Fruit fly (Drosophila melanogaster) whole organism, pupa: ENCODE data around the gene Reg-2.

Experiments used
- CG14655 ChIP-seq: fragments of 200-800 bp; sonication (Bioruptor generic); optimal IDR thresholded peaks from 3 replicates; lab custom pipeline; 2017; ENCODE audit warnings: mild to moderate bottlenecking, missing biosample characterization, missing genetic modification reagents, missing genetic modification characterization
- CG15710 ChIP-seq: fragments of 200-800 bp; sonication (Bioruptor generic); optimal IDR thresholded peaks from 2 replicates; lab custom pipeline; 2018; ENCODE audit warnings: missing biosample characterization, mild to moderate bottlenecking, missing genetic modification characterization, moderate library complexity
- CG32121 ChIP-seq: fragments of 200-800 bp; sonication (Bioruptor generic); IDR thresholded peaks from 2 replicates; pipeline ENCODE4 v1.3.6; 2022; ENCODE audit warnings: missing biosample characterization, missing genetic modification characterization
- Ets98B ChIP-seq: fragments of 200-800 bp; sonication (Bioruptor generic); IDR thresholded peaks from 2 replicates; pipeline ENCODE4 v1.3.6; 2022; ENCODE audit warnings: missing biosample characterization, missing genetic modification characterization

DNA sequence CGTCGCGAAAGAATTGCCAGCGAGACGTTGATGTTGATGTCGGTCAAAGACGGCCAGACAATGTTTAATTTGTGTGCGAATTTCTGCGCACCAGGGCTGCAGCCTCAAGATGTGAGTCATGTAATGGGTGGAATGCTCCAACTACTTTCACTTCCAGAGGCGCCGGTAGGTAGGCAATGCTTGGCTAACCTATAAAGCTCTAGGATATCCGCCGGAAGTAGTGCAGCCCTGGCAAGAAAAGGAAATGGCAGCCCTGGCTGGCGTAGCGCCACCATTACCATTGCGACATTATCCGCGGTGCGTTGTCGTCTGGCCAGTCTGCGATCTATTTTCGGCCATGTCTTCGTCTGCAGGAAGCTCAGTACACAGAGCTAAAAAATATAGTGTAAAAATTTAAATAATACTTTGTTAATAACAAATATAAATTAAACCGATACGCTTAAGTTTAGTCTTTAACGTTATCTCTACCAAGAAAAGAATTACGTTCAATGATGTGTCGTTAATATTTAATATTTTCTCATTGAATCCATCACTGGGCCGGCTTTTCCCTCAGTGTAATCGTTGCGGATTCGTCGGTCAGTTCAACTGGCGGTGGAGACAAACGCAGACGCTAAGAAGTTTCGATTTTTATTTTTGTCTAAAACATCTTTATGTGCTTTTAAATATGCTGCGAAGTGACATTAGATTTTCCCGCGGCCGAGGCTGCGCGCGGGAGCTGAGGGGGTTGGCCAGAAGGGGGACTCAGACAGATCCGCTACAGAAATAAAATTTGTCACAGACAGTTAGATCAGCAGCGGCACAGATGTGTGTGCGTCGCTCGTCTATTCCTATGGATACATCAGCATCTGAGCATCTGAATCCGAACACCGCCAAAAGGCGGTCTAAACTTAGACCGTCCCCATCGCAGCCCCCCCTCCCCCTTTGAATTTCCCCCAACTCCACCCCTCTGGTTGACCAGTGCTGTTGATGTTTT is 5.6 kb upstream of the Reg-2 start:
- peak; percentile 42 for TF ChIP-seq CG15710 (tag; lab: Kevin White, UChicago)
- peak; percentile 87 for TF ChIP-seq CG14655
- peak; percentile 93 for TF ChIP-seq Ets98B (GFP tag; lab: Robert Waterston, UW)
- TF ChIP-seq CG32121 = peak; percentile 96
